Fruit fly (Drosophila melanogaster) whole organism, wandering third instar larva: Measurements from ENCODE around the gene Trf4.

Experiments
- CG32264 ChIP-seq: fragments of 200-800 bp; sonication (Bioruptor generic); optimal IDR thresholded peaks from 2 replicates; lab custom pipeline; 2016; ENCODE audit warnings: missing biosample characterization, missing genetic modification characterization
- Dfd ChIP-seq: fragments of >200 bp; optimal IDR thresholded peaks from 2 replicates; lab custom pipeline; 2017; ENCODE audit warnings: missing biosample characterization, missing genetic modification characterization
- Hr78 ChIP-seq: fragments of >200 bp; optimal IDR thresholded peaks from 2 replicates; lab custom pipeline; 2017; ENCODE audit warnings: missing biosample characterization, missing genetic modification characterization
- Myc ChIP-seq: fragments of >200 bp; optimal IDR thresholded peaks from 2 replicates; lab custom pipeline; 2017
- brk ChIP-seq: fragments of 200-800 bp; sonication (Bioruptor generic); optimal IDR thresholded peaks from 2 replicates; lab custom pipeline; 2016; ENCODE audit warnings: missing biosample characterization, mild to moderate bottlenecking, missing genetic modification characterization
- dsf ChIP-seq: sonication (Bioruptor generic); optimal IDR thresholded peaks from 2 replicates; lab custom pipeline; 2016; ENCODE audit warnings: missing biosample characterization, missing genetic modification characterization, borderline replicate concordance
- ey ChIP-seq: fragments of 200-800 bp; sonication (Bioruptor generic); optimal IDR thresholded peaks from 2 replicates; lab custom pipeline; 2016; ENCODE audit warnings: missing biosample characterization, missing genetic modification characterization
- foxo ChIP-seq, 2 experiments: fragments of 200-800 bp; sonication (Bioruptor generic); optimal IDR thresholded peaks; 2 replicates in 1 of 2; 3 replicates in 1 of 2; lab custom pipeline; 2016 to 2017; ENCODE audit warnings: missing biosample characterization in 2 of 2, missing genetic modification characterization in 2 of 2
- fru ChIP-seq: fragments of 200-800 bp; sonication (Bioruptor generic); optimal IDR thresholded peaks from 3 replicates; lab custom pipeline; 2016; ENCODE audit warnings: missing biosample characterization, mild to moderate bottlenecking, missing genetic modification characterization
- lola ChIP-seq: fragments of >200 bp; optimal IDR thresholded peaks from 2 replicates; lab custom pipeline; 2017; ENCODE audit warnings: missing biosample characterization, missing genetic modification characterization
- rgr ChIP-seq: fragments of 200-800 bp; sonication (Bioruptor generic); optimal IDR thresholded peaks from 3 replicates; lab custom pipeline; 2016; ENCODE audit warnings: missing biosample characterization, mild to moderate bottlenecking, missing genetic modification characterization
- usp ChIP-seq: fragments of >200 bp; optimal IDR thresholded peaks from 2 replicates; lab custom pipeline; 2017; ENCODE audit warnings: missing biosample characterization, missing genetic modification characterization

dm6 chr2L:2669523-2669922 is 4.7 kb downstream of the Trf4 start, which contains the start of gene Gr23a:
- TF ChIP-seq lola (GFP tag; lab: Kevin White, UChicago) = no peak
- TF ChIP-seq Myc (lab: Kevin White, UChicago) = no peak
- no peak for TF ChIP-seq fru (GFP tag; lab: Kevin White, UChicago)
- no peak for TF ChIP-seq foxo (GFP tag; optimal IDR thresholded peaks at IDR 0.05; lab: Kevin White, UChicago)
- TF ChIP-seq CG32264 = no peak
- TF ChIP-seq usp (GFP tag; lab: Kevin White, UChicago) = no peak
- TF ChIP-seq dsf = no peak
- no peak for TF ChIP-seq Hr78 (GFP tag; lab: Kevin White, UChicago)
- no peak for TF ChIP-seq Dfd (GFP tag; lab: Kevin White, UChicago)
- no peak for TF ChIP-seq rgr (GFP tag; lab: Kevin White, UChicago)
- no peak for TF ChIP-seq brk (GFP tag; lab: Kevin White, UChicago)
- TF ChIP-seq ey (GFP tag; lab: Kevin White, UChicago) = no peak
